Fruit fly (Drosophila melanogaster) S2 (cell line): ENCODE results near the gene PRL-1.

Experiments used
- CG8478 ChIP-seq: fragments of >200 bp; optimal IDR thresholded peaks from 2 replicates; lab custom pipeline; 2018
- CTCF ChIP-seq, 2 experiments: fragments of >200 bp; optimal IDR thresholded peaks; 2 replicates each; lab custom pipeline; 2018

DNA sequence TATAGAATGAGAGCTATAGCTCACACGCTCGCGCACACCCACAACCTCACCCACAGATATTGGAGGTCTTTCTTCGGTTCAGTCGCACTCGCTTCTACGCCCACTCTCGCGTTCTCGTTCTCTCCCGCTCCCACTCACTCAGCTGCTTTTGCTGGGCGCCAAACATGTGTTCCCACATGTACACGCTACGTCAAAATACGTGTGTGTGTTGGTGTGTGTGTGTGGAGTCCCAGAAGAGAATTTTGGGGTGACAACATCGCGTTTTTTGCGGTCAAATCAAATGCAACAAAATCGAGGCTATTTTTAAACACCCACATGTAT is 14.0 kb upstream of the PRL-1 start:
- TF ChIP-seq CG8478 (lab: Kevin White, UChicago) (no peak), CTCF (optimal IDR thresholded peaks at IDR 0.05; lab: Kevin White, UChicago) (no peak)
